Worm (Caenorhabditis elegans) whole organism, late embryonic: ENCODE data around the gene R02F2.8.

Source experiments
- C08G9.2 ChIP-seq: sonication (generic microtip); optimal IDR thresholded peaks from 2 replicates; lab custom pipeline; 2016; ENCODE audit warnings: mild to moderate bottlenecking, missing genetic modification characterization, moderate library complexity, missing compliant biosample characterization
- C38D4.7 ChIP-seq: fragments of 200-800 bp; sonication (Bioruptor generic); optimal IDR thresholded peaks from 2 replicates; lab custom pipeline; 2018; ENCODE audit warnings: mild to moderate bottlenecking, missing genetic modification characterization, moderate library complexity, missing compliant biosample characterization
- F13H6.1 ChIP-seq: sonication (generic microtip); optimal IDR thresholded peaks from 2 replicates; lab custom pipeline; 2016; ENCODE audit warnings: missing genetic modification characterization, missing compliant biosample characterization
- T23F11.4 ChIP-seq: fragments of 200-800 bp; sonication (Bioruptor generic); optimal IDR thresholded peaks from 2 replicates; lab custom pipeline; 2018; ENCODE audit warnings: mild to moderate bottlenecking, missing genetic modification characterization, missing compliant biosample characterization
- ahr-1 ChIP-seq: sonication (generic microtip); optimal IDR thresholded peaks from 2 replicates; lab custom pipeline; 2016; ENCODE audit warnings: missing genetic modification characterization, missing compliant biosample characterization
- ceh-14 ChIP-seq: sonication (generic microtip); optimal IDR thresholded peaks from 2 replicates; lab custom pipeline; 2016; ENCODE audit warnings: missing genotype, missing genetic modification characterization, missing compliant biosample characterization
- ceh-18 ChIP-seq: sonication (generic microtip); optimal IDR thresholded peaks from 2 replicates; lab custom pipeline; 2016; ENCODE audit warnings: missing genetic modification characterization, missing compliant biosample characterization
- ceh-19 ChIP-seq: fragments of 200-800 bp; sonication (Bioruptor generic); optimal IDR thresholded peaks from 2 replicates; lab custom pipeline; 2018; ENCODE audit warnings: mild to moderate bottlenecking, missing genetic modification characterization, missing compliant biosample characterization
- ceh-24 ChIP-seq: sonication (generic microtip); optimal IDR thresholded peaks from 2 replicates; lab custom pipeline; 2016; ENCODE audit warnings: mild to moderate bottlenecking, missing genetic modification characterization, missing compliant biosample characterization
- ceh-30 ChIP-seq: fragments of 150-350 bp; optimal IDR thresholded peaks from 2 replicates; lab custom pipeline; 2014; ENCODE audit warnings: missing biosample characterization, missing genetic modification characterization
- ceh-31 ChIP-seq: sonication (generic microtip); optimal IDR thresholded peaks from 2 replicates; lab custom pipeline; 2016; ENCODE audit warnings: missing genetic modification characterization, missing compliant biosample characterization
- ceh-45 ChIP-seq: fragments of 200-800 bp; sonication (Bioruptor generic); IDR thresholded peaks from 2 replicates; pipeline ENCODE4 v1.3.6; 2022; ENCODE audit warnings: missing genetic modification reagents, missing genetic modification characterization, missing compliant biosample characterization
- ceh-9 ChIP-seq: sonication (generic microtip); optimal IDR thresholded peaks from 2 replicates; lab custom pipeline; 2016; ENCODE audit warnings: mild to moderate bottlenecking, missing genetic modification characterization, inconsistent platforms, missing compliant biosample characterization
- che-1 ChIP-seq: sonication (generic microtip); optimal IDR thresholded peaks from 2 replicates; lab custom pipeline; 2016; ENCODE audit warnings: mild to moderate bottlenecking, missing genetic modification characterization, missing compliant biosample characterization
- dve-1 ChIP-seq: sonication (generic microtip); optimal IDR thresholded peaks from 2 replicates; lab custom pipeline; 2017; ENCODE audit warnings: antibody characterized with exemption, mild to moderate bottlenecking, missing genetic modification characterization, missing compliant biosample characterization
- elt-2 ChIP-seq: sonication (generic microtip); optimal IDR thresholded peaks from 2 replicates; lab custom pipeline; 2016; ENCODE audit warnings: missing genetic modification reagents, missing genetic modification characterization, missing compliant biosample characterization
- elt-4 ChIP-seq: sonication (generic microtip); optimal IDR thresholded peaks from 2 replicates; lab custom pipeline; 2016; ENCODE audit warnings: missing genetic modification characterization, missing compliant biosample characterization
- ets-4 ChIP-seq: sonication (generic microtip); optimal IDR thresholded peaks from 2 replicates; lab custom pipeline; 2016; ENCODE audit warnings: missing genetic modification characterization, missing compliant biosample characterization
- hlh-13 ChIP-seq: fragments of 200-800 bp; sonication (Bioruptor generic); optimal IDR thresholded peaks from 2 replicates; lab custom pipeline; 2018; ENCODE audit warnings: mild to moderate bottlenecking, missing genetic modification characterization, missing compliant biosample characterization
- hlh-30 ChIP-seq: sonication (generic microtip); optimal IDR thresholded peaks from 2 replicates; lab custom pipeline; 2017; ENCODE audit warnings: antibody characterized with exemption, missing genetic modification characterization, missing compliant biosample characterization; ENCODE audit not compliant: insufficient read depth
- lin-11 ChIP-seq: fragments of 200-800 bp; sonication (Bioruptor generic); optimal IDR thresholded peaks from 2 replicates; lab custom pipeline; 2018; ENCODE audit warnings: mild to moderate bottlenecking, missing genetic modification characterization, missing compliant biosample characterization
- nfya-1 ChIP-seq: sonication (generic microtip); optimal IDR thresholded peaks from 2 replicates; lab custom pipeline; 2017; ENCODE audit warnings: missing genetic modification characterization, mild to moderate bottlenecking, missing compliant biosample characterization, antibody characterized with exemption, moderate library complexity
- nhr-11 ChIP-seq: fragments of 150-350 bp; optimal IDR thresholded peaks from 2 replicates; lab custom pipeline; 2014; ENCODE audit warnings: missing biosample characterization, missing genetic modification characterization
- nhr-232 ChIP-seq: sonication (generic microtip); optimal IDR thresholded peaks from 2 replicates; lab custom pipeline; 2016; ENCODE audit warnings: missing genetic modification characterization, missing compliant biosample characterization
- npax-4 ChIP-seq: sonication (generic microtip); optimal IDR thresholded peaks from 2 replicates; lab custom pipeline; 2016; ENCODE audit warnings: missing genetic modification characterization, missing compliant biosample characterization
- pag-3 ChIP-seq: sonication (generic microtip); optimal IDR thresholded peaks from 2 replicates; lab custom pipeline; 2016; ENCODE audit warnings: missing compliant biosample characterization, missing genetic modification characterization, borderline replicate concordance
- pat-9 ChIP-seq: fragments of 200-800 bp; sonication (Bioruptor generic); optimal IDR thresholded peaks from 2 replicates; lab custom pipeline; 2018; ENCODE audit warnings: mild to moderate bottlenecking, missing genetic modification characterization, moderate library complexity, missing compliant biosample characterization
- pax-1 ChIP-seq: fragments of 150-350 bp; optimal IDR thresholded peaks from 2 replicates; lab custom pipeline; 2014; ENCODE audit warnings: missing biosample characterization, missing genetic modification characterization
- pha-2 ChIP-seq: sonication (generic microtip); optimal IDR thresholded peaks from 2 replicates; lab custom pipeline; 2017; ENCODE audit warnings: mild to moderate bottlenecking, missing genetic modification characterization, missing compliant biosample characterization
- pqm-1 ChIP-seq: sonication (generic microtip); optimal IDR thresholded peaks from 2 replicates; lab custom pipeline; 2016; ENCODE audit warnings: missing genetic modification characterization, missing compliant biosample characterization
- ref-2 ChIP-seq: sonication (generic microtip); optimal IDR thresholded peaks from 2 replicates; lab custom pipeline; 2016; ENCODE audit warnings: missing genetic modification characterization, missing compliant biosample characterization
- sdc-2 ChIP-seq: sonication (generic microtip); optimal IDR thresholded peaks from 2 replicates; lab custom pipeline; 2016; ENCODE audit warnings: missing genotype, missing genetic modification characterization, missing compliant biosample characterization
- sox-4 ChIP-seq: sonication (generic microtip); optimal IDR thresholded peaks from 2 replicates; lab custom pipeline; 2017; ENCODE audit warnings: mild to moderate bottlenecking, missing genetic modification characterization, inconsistent platforms, missing compliant biosample characterization
- syd-9 ChIP-seq: sonication (generic microtip); optimal IDR thresholded peaks from 2 replicates; lab custom pipeline; 2016; ENCODE audit warnings: mild to moderate bottlenecking, missing genetic modification characterization, moderate library complexity, missing compliant biosample characterization
- tbx-2 ChIP-seq: sonication (generic microtip); optimal IDR thresholded peaks from 2 replicates; lab custom pipeline; 2016; ENCODE audit warnings: missing genetic modification characterization, missing compliant biosample characterization
- tbx-7 ChIP-seq: sonication (generic microtip); optimal IDR thresholded peaks from 2 replicates; lab custom pipeline; 2016; ENCODE audit warnings: missing genotype, missing genetic modification characterization, missing compliant biosample characterization
- unc-3 ChIP-seq, 2 experiments: fragments of 200-800 bp in 1 of 2; sonication (Bioruptor generic) in 1 of 2; sonication (generic microtip) in 1 of 2; conservative IDR thresholded peaks in 1 of 2; optimal IDR thresholded peaks in 1 of 2; 2 replicates each; pipeline versions ENCODE4 v1.3.6 to Lab custom; 2016 to 2022; ENCODE audit warnings: missing compliant biosample characterization in 2 of 2, missing genetic modification characterization in 2 of 2, missing genetic modification reagents in 1 of 2
- unc-42 ChIP-seq: sonication (generic microtip); optimal IDR thresholded peaks from 2 replicates; lab custom pipeline; 2016; ENCODE audit warnings: missing genotype, missing genetic modification characterization, missing compliant biosample characterization
- unc-55 ChIP-seq: sonication (generic microtip); optimal IDR thresholded peaks from 2 replicates; lab custom pipeline; 2017; ENCODE audit warnings: missing biosample characterization, missing genetic modification reagents, missing genetic modification characterization
- ztf-16 ChIP-seq: sonication (generic microtip); optimal IDR thresholded peaks from 2 replicates; lab custom pipeline; 2017; ENCODE audit warnings: missing genetic modification characterization, missing compliant biosample characterization

Gene R02F2.8

DNA sequence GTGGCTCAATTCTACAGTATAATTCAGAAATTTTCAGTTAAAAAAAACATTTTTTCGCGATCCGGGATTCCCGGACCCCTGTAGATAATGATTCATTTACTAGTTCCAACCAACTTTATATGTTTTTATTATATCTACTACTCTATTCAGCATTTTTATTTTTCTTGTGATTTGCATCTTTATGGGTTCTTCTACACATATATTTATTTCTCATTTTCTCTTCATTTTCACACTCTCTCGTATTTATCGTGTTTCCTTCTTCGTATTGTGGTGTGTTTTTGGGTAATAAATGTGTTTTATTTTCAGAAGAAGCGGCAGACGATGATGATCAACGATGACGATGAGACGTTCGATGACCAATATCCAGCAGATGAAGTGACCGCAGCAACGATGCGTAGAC, 31.0 kb downstream of the R02F2.8 start, which contains the start of gene F48E8.2:
F48E8.2 (plus strand) TSS at position 301 of the 400 bp plus-strand sequence.
- TF ChIP-seq ceh-24 (tag; lab: Kevin White, UChicago): no peak
- TF ChIP-seq, all 69 proteins: peak for 0

- no peak for TF ChIP-seq nhr-232
- TF ChIP-seq pat-9 (tag; lab: Kevin White, UChicago): no peak
- no peak for TF ChIP-seq dve-1
- TF ChIP-seq unc-55 (GFP tag; lab: Kevin White, UChicago): no peak
- no peak for TF ChIP-seq hlh-13 (GFP tag; lab: Kevin White, UChicago)
- TF ChIP-seq tbx-2 (tag; lab: Kevin White, UChicago): no peak
- TF ChIP-seq ceh-45 (GFP tag; lab: Robert Waterston, UW): no peak
- TF ChIP-seq pqm-1 (tag; lab: Kevin White, UChicago): no peak
- no peak for TF ChIP-seq pag-3 (tag; lab: Kevin White, UChicago)
These were observed 34.0 kb downstream of the R02F2.8 start, which contains the start of gene F48E8.3 for ce11 chrIII:5461079-5461478. Gene F48E8.3, plus strand, starts transcription at chrIII:5461379.

- TF ChIP-seq sdc-2 (no peak), npax-4 (tag; lab: Kevin White, UChicago) (no peak), tbx-7 (tag; lab: Kevin White, UChicago) (no peak), pha-2 (tag; lab: Kevin White, UChicago) (no peak), unc-55 (GFP tag; lab: Kevin White, UChicago) (no peak), T23F11.4 (GFP tag; lab: Kevin White, UChicago) (no peak), dve-1 (no peak), ceh-9 (tag; lab: Kevin White, UChicago) (no peak), ref-2 (tag; lab: Kevin White, UChicago) (no peak), pag-3 (tag; lab: Kevin White, UChicago) (no peak), hlh-30 (tag; lab: Kevin White, UChicago) (no peak), F13H6.1 (tag; lab: Kevin White, UChicago) (no peak), pax-1 (no peak), syd-9 (tag; lab: Kevin White, UChicago) (no peak)
- TF ChIP-seq, all 69 proteins: peak for 0
These were observed 41.8 kb downstream of the R02F2.8 start, which contains the start of gene F48E8.4 for ce11 chrIII:5453290-5453689. Gene F48E8.4, plus strand, starts transcription at chrIII:5453590.

ce11 chrIII:5450430-5450829, 44.6 kb downstream of the R02F2.8 start, which contains the start of gene paa-1:
Gene paa-1, plus strand, starts transcription at chrIII:5450730.
- no peak for TF ChIP-seq nhr-11 (tag; lab: Kevin White, UChicago)
- no peak for TF ChIP-seq hlh-13 (GFP tag; lab: Kevin White, UChicago)
- TF ChIP-seq ets-4 (tag; lab: Kevin White, UChicago): no peak
- TF ChIP-seq ceh-18 (tag; lab: Kevin White, UChicago): no peak
- no peak for TF ChIP-seq unc-3 (GFP tag; conservative IDR thresholded peaks at IDR 0.05; lab: Robert Waterston, UW)
- no peak for TF ChIP-seq unc-3 (tag; optimal IDR thresholded peaks at IDR 0.05; lab: Kevin White, UChicago)
- no peak for TF ChIP-seq pha-2 (tag; lab: Kevin White, UChicago)

DNA sequence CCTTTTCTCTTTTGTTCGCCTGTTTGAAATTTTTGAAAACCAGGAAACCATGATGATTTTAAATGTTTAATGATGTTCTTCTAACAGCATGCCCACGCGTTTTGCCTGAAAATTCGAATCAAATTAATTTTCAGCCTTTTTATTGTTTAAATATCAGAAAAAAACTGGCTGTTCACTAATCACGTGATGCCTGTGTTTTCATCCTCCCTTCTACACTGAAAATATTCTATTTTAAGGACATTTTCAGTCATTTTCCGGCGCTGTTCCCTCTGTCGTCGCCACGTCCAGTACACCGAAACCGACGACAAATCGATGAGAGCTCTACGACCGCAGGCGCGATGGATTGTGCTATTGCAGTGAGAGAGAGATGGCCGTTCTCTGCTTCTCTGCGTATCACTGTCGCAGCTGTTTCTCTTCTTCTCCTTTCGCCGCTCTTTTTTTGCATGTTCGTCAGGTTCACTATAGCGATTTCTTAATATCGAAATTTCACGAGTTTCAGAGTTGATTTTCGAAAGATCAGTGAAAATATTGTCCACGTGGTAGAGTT, 45.2 kb downstream of the R02F2.8 start, which contains the start of gene F48E8.8:
F48E8.8 (minus strand) TSS at position 51 of the 547 bp plus-strand sequence.
- peak; percentile 34 for TF ChIP-seq ceh-31 (tag; lab: Kevin White, UChicago)
- TF ChIP-seq elt-4 (tag; lab: Kevin White, UChicago): no peak
- TF ChIP-seq C08G9.2 (tag; lab: Kevin White, UChicago): no peak
- no peak for TF ChIP-seq lin-11 (tag; lab: Kevin White, UChicago)
- no peak for TF ChIP-seq ztf-16 (tag; lab: Kevin White, UChicago)
- TF ChIP-seq sox-4 (tag; lab: Kevin White, UChicago): no peak
- no peak for TF ChIP-seq sdc-2
- peak; percentile 56 for TF ChIP-seq nfya-1
- peak; percentile 75 for TF ChIP-seq tbx-2 (tag; lab: Kevin White, UChicago)
- no peak for TF ChIP-seq che-1 (tag; lab: Kevin White, UChicago)
- TF ChIP-seq ceh-19 (GFP tag; lab: Kevin White, UChicago): no peak
- no peak for TF ChIP-seq C38D4.7 (GFP tag; lab: Kevin White, UChicago)
- no peak for TF ChIP-seq hlh-13 (GFP tag; lab: Kevin White, UChicago)
- TF ChIP-seq T23F11.4 (GFP tag; lab: Kevin White, UChicago): no peak
- TF ChIP-seq ceh-24 (tag; lab: Kevin White, UChicago): no peak
- TF ChIP-seq pat-9 (tag; lab: Kevin White, UChicago): no peak
- no peak for TF ChIP-seq unc-3 (GFP tag; conservative IDR thresholded peaks at IDR 0.05; lab: Robert Waterston, UW)
- TF ChIP-seq unc-3 (tag; optimal IDR thresholded peaks at IDR 0.05; lab: Kevin White, UChicago): no peak
- TF ChIP-seq ref-2 (tag; lab: Kevin White, UChicago): no peak
- no peak for TF ChIP-seq dve-1
- no peak for TF ChIP-seq nhr-11 (tag; lab: Kevin White, UChicago)
- TF ChIP-seq unc-42 (tag; lab: Kevin White, UChicago): peak; percentile 39
- TF ChIP-seq ahr-1 (tag; lab: Kevin White, UChicago): no peak
- TF ChIP-seq ceh-30: no peak
- no peak for TF ChIP-seq elt-2 (tag; lab: Kevin White, UChicago)
- TF ChIP-seq tbx-7 (tag; lab: Kevin White, UChicago): no peak
- no peak for TF ChIP-seq pag-3 (tag; lab: Kevin White, UChicago)
- no peak for TF ChIP-seq ceh-14 (tag; lab: Kevin White, UChicago)
